Fruit fly (Drosophila melanogaster) whole organism, embryonic: Measurements from ENCODE around the gene CG8958.

Experiments
- Atf3 ChIP-seq: fragments of 200-800 bp; sonication (Bioruptor generic); optimal IDR thresholded peaks from 3 replicates; lab custom pipeline; 2016; ENCODE audit warnings: missing biosample characterization, missing genetic modification characterization
- Atf6 ChIP-seq: fragments of 200-800 bp; sonication (Bioruptor generic); IDR thresholded peaks from 2 replicates; pipeline ENCODE4 v1.3.6; 2022; ENCODE audit warnings: missing biosample characterization, missing genetic modification characterization
- CG10267 ChIP-seq: fragments of 200-800 bp; sonication (Bioruptor generic); optimal IDR thresholded peaks from 2 replicates; lab custom pipeline; 2018; ENCODE audit warnings: missing biosample characterization, mild to moderate bottlenecking, missing genetic modification characterization, moderate library complexity
- CG10462 ChIP-seq: fragments of 200-800 bp; sonication (Bioruptor generic); optimal IDR thresholded peaks from 2 replicates; lab custom pipeline; 2016; ENCODE audit warnings: missing biosample characterization, missing genetic modification characterization
- CG11504 ChIP-seq: fragments of 200-800 bp; sonication (Bioruptor generic); optimal IDR thresholded peaks from 3 replicates; lab custom pipeline; 2019; ENCODE audit warnings: missing biosample characterization, mild to moderate bottlenecking, missing genetic modification characterization, moderate library complexity
- CG14965 ChIP-seq: fragments of 200-800 bp; sonication (Bioruptor generic); optimal IDR thresholded peaks from 2 replicates; lab custom pipeline; 2016; ENCODE audit warnings: missing biosample characterization, missing genetic modification characterization, borderline replicate concordance
- CG15269 ChIP-seq: fragments of 200-800 bp; sonication (Bioruptor generic); optimal IDR thresholded peaks from 2 replicates; lab custom pipeline; 2018; ENCODE audit warnings: missing biosample characterization, mild to moderate bottlenecking, missing genetic modification characterization, moderate library complexity
- CG15601 ChIP-seq: fragments of 200-800 bp; sonication (Bioruptor generic); optimal IDR thresholded peaks from 3 replicates; lab custom pipeline; 2019; ENCODE audit warnings: missing biosample characterization, mild to moderate bottlenecking, missing genetic modification characterization, moderate library complexity
- CG1602 ChIP-seq: fragments of 200-800 bp; sonication (Bioruptor generic); optimal IDR thresholded peaks from 3 replicates; lab custom pipeline; 2016; ENCODE audit warnings: missing biosample characterization, missing genetic modification characterization
- CG16863 ChIP-seq: fragments of 200-800 bp; sonication (Bioruptor generic); optimal IDR thresholded peaks from 3 replicates; lab custom pipeline; 2016; ENCODE audit warnings: missing biosample characterization, missing genetic modification characterization
- CG18619 ChIP-seq: fragments of 200-800 bp; sonication (Bioruptor generic); optimal IDR thresholded peaks from 3 replicates; lab custom pipeline; 2017; ENCODE audit warnings: missing biosample characterization, mild to moderate bottlenecking, missing genetic modification characterization
- CG18764 ChIP-seq: fragments of 200-800 bp; sonication (Bioruptor generic); optimal IDR thresholded peaks from 3 replicates; lab custom pipeline; 2016; ENCODE audit warnings: missing biosample characterization, missing genetic modification characterization
- CG31224 ChIP-seq: fragments of 200-800 bp; sonication (Bioruptor generic); IDR thresholded peaks from 2 replicates; pipeline ENCODE4 v1.3.6; 2022; ENCODE audit warnings: missing biosample characterization, missing genetic modification characterization
- CG31441 ChIP-seq: fragments of 200-800 bp; sonication (Bioruptor generic); IDR thresholded peaks from 2 replicates; pipeline ENCODE4 v1.3.6; 2022; ENCODE audit warnings: missing biosample characterization, missing genetic modification characterization
- CG33213 ChIP-seq: fragments of 200-800 bp; sonication (Bioruptor generic); optimal IDR thresholded peaks from 3 replicates; lab custom pipeline; 2016; ENCODE audit warnings: missing biosample characterization, missing genetic modification characterization
- CG34422 ChIP-seq: fragments of 200-800 bp; sonication (Bioruptor generic); IDR thresholded peaks from 3 replicates; pipeline ENCODE4 v1.3.6; 2022; ENCODE audit warnings: missing biosample characterization, missing genetic modification characterization
- CG6689 ChIP-seq: fragments of 200-800 bp; sonication (Bioruptor generic); IDR thresholded peaks from 2 replicates; pipeline ENCODE4 v1.3.6; 2022; ENCODE audit warnings: missing biosample characterization, missing genetic modification characterization
- CG7372 ChIP-seq: fragments of 200-800 bp; sonication (Bioruptor generic); IDR thresholded peaks from 2 replicates; pipeline ENCODE4 v1.3.6; 2022; ENCODE audit warnings: missing biosample characterization, missing genetic modification characterization
- CG7839 ChIP-seq: fragments of 200-800 bp; sonication (Bioruptor generic); optimal IDR thresholded peaks from 3 replicates; lab custom pipeline; 2018; ENCODE audit warnings: missing biosample characterization, mild to moderate bottlenecking, missing genetic modification characterization, moderate library complexity
- CG8388 ChIP-seq: fragments of 200-800 bp; sonication (Bioruptor generic); optimal IDR thresholded peaks from 2 replicates; lab custom pipeline; 2019; ENCODE audit warnings: missing biosample characterization, mild to moderate bottlenecking, missing genetic modification characterization, moderate library complexity
- CkIIα-i1 ChIP-seq: fragments of 200-800 bp; sonication (Bioruptor generic); IDR thresholded peaks from 2 replicates; pipeline ENCODE4 v1.3.6; 2022; ENCODE audit warnings: missing biosample characterization, missing genetic modification characterization
- Dip3 ChIP-seq: fragments of 200-800 bp; sonication (Bioruptor generic); optimal IDR thresholded peaks from 3 replicates; lab custom pipeline; 2016; ENCODE audit warnings: missing biosample characterization, missing genetic modification characterization
- Dref ChIP-seq: fragments of 200-800 bp; sonication (Bioruptor generic); IDR thresholded peaks from 2 replicates; pipeline ENCODE4 v1.3.6; 2022; ENCODE audit warnings: missing biosample characterization, missing genetic modification characterization
- Gsc ChIP-seq: fragments of 200-800 bp; sonication (Bioruptor generic); IDR thresholded peaks from 2 replicates; pipeline ENCODE4 v1.3.6; 2022; ENCODE audit warnings: missing biosample characterization, missing genetic modification characterization
- Jarid2 ChIP-seq: fragments of 200-800 bp; sonication (Bioruptor generic); optimal IDR thresholded peaks from 3 replicates; lab custom pipeline; 2017; ENCODE audit warnings: mild to moderate bottlenecking, missing biosample characterization, missing genetic modification reagents, missing genetic modification characterization
- Poxn ChIP-seq: fragments of 200-800 bp; sonication (Bioruptor generic); IDR thresholded peaks from 2 replicates; pipeline ENCODE4 v1.3.6; 2022; ENCODE audit warnings: missing biosample characterization, missing genetic modification characterization
- Sin3A ChIP-seq: fragments of >200 bp; optimal IDR thresholded peaks from 2 replicates; lab custom pipeline; 2018
- Sry-δ ChIP-seq: fragments of 200-800 bp; sonication (Bioruptor generic); optimal IDR thresholded peaks from 2 replicates; lab custom pipeline; 2016; ENCODE audit warnings: missing biosample characterization, missing genetic modification characterization
- aop ChIP-seq: fragments of 200-800 bp; sonication (Bioruptor generic); IDR thresholded peaks from 2 replicates; pipeline ENCODE4 v1.3.6; 2022; ENCODE audit warnings: missing biosample characterization, missing genetic modification characterization
- ara ChIP-seq: fragments of 200-800 bp; sonication (Bioruptor generic); IDR thresholded peaks from 2 replicates; pipeline ENCODE4 v1.3.6; 2022; ENCODE audit warnings: missing biosample characterization, missing genetic modification characterization
- bigmax ChIP-seq: fragments of 200-800 bp; sonication (Bioruptor generic); optimal IDR thresholded peaks from 2 replicates; lab custom pipeline; 2018; ENCODE audit warnings: missing biosample characterization, mild to moderate bottlenecking, missing genetic modification characterization
- bowl ChIP-seq: fragments of 200-800 bp; sonication (Bioruptor generic); IDR thresholded peaks from 2 replicates; pipeline ENCODE4 v1.3.6; 2022; ENCODE audit warnings: missing biosample characterization, missing genetic modification characterization
- caup ChIP-seq: fragments of 200-800 bp; sonication (Bioruptor generic); optimal IDR thresholded peaks from 3 replicates; lab custom pipeline; 2017; ENCODE audit warnings: missing biosample characterization, mild to moderate bottlenecking, missing genetic modification characterization, moderate library complexity; ENCODE audit not compliant: severe bottlenecking
- danr ChIP-seq: fragments of 200-800 bp; sonication (Bioruptor generic); IDR thresholded peaks from 2 replicates; pipeline ENCODE4 v1.3.6; 2022; ENCODE audit warnings: missing biosample characterization, missing genetic modification characterization
- gce ChIP-seq: fragments of 200-800 bp; sonication (Bioruptor generic); IDR thresholded peaks from 3 replicates; pipeline ENCODE4 v1.3.6; 2022; ENCODE audit warnings: missing biosample characterization, missing genetic modification characterization
- jumu ChIP-seq: fragments of 200-800 bp; sonication (Bioruptor generic); optimal IDR thresholded peaks from 3 replicates; lab custom pipeline; 2016; ENCODE audit warnings: missing biosample characterization, missing genetic modification characterization
- lab ChIP-seq: fragments of 200-800 bp; sonication (Bioruptor generic); optimal IDR thresholded peaks from 3 replicates; lab custom pipeline; 2017; ENCODE audit warnings: missing biosample characterization, missing genetic modification characterization, mild to moderate bottlenecking, moderate library complexity, missing genetic modification reagents
- lilli ChIP-seq: fragments of 200-800 bp; sonication (Bioruptor generic); optimal IDR thresholded peaks from 3 replicates; lab custom pipeline; 2016; ENCODE audit warnings: missing biosample characterization, missing genetic modification characterization
- oc ChIP-seq: fragments of 200-800 bp; sonication (Bioruptor generic); optimal IDR thresholded peaks from 2 replicates; lab custom pipeline; 2018; ENCODE audit warnings: missing biosample characterization, mild to moderate bottlenecking, missing genetic modification characterization, moderate library complexity
- prd ChIP-seq, 3 experiments: fragments of >200 bp in 2 of 3; fragments of 200-800 bp in 1 of 3; sonication (Bioruptor generic) in 1 of 3; optimal IDR thresholded peaks in 2 of 3; IDR thresholded peaks in 1 of 3; 2 replicates in 2 of 3; 3 replicates in 1 of 3; pipeline versions ENCODE4 v1.3.6 to Lab custom; 2017 to 2022; ENCODE audit warnings: missing biosample characterization in 1 of 3, missing genetic modification characterization in 1 of 3
- psq ChIP-seq: fragments of 200-800 bp; sonication (Bioruptor generic); optimal IDR thresholded peaks from 2 replicates; lab custom pipeline; 2017; ENCODE audit warnings: missing biosample characterization, missing genetic modification characterization
- ranshi ChIP-seq: fragments of 200-800 bp; sonication (Bioruptor generic); IDR thresholded peaks from 2 replicates; pipeline ENCODE4 v1.3.6; 2022; ENCODE audit warnings: missing biosample characterization, missing genetic modification characterization
- rib ChIP-seq: fragments of 200-800 bp; sonication (Bioruptor generic); IDR thresholded peaks from 2 replicates; pipeline ENCODE4 v1.3.6; 2022; ENCODE audit warnings: missing biosample characterization, missing genetic modification characterization
- run ChIP-seq: fragments of 200-800 bp; sonication (Bioruptor generic); optimal IDR thresholded peaks from 3 replicates; lab custom pipeline; 2018; ENCODE audit warnings: missing biosample characterization, mild to moderate bottlenecking, missing genetic modification characterization
- schlank ChIP-seq: fragments of 200-800 bp; sonication (Bioruptor generic); optimal IDR thresholded peaks from 2 replicates; lab custom pipeline; 2018; ENCODE audit warnings: missing biosample characterization, mild to moderate bottlenecking, missing genetic modification characterization
- tin ChIP-seq: fragments of 200-800 bp; sonication (Bioruptor generic); optimal IDR thresholded peaks from 3 replicates; lab custom pipeline; 2016; ENCODE audit warnings: missing biosample characterization, missing genetic modification characterization
- trem ChIP-seq: fragments of 200-800 bp; optimal IDR thresholded peaks from 3 replicates; lab custom pipeline; 2019; ENCODE audit warnings: missing biosample characterization, mild to moderate bottlenecking, missing genetic modification characterization, moderate library complexity
- unc-4 ChIP-seq: fragments of 200-800 bp; sonication (Bioruptor generic); IDR thresholded peaks from 2 replicates; pipeline ENCODE4 v1.3.6; 2022; ENCODE audit warnings: missing biosample characterization, missing genetic modification characterization; ENCODE audit not compliant: partially characterized antibody
- unpg ChIP-seq: fragments of 200-800 bp; sonication (Bioruptor generic); optimal IDR thresholded peaks from 3 replicates; lab custom pipeline; 2018; ENCODE audit warnings: missing biosample characterization, mild to moderate bottlenecking, missing genetic modification characterization, moderate library complexity
- vnd ChIP-seq: fragments of 200-800 bp; sonication (Bioruptor generic); IDR thresholded peaks from 3 replicates; pipeline ENCODE4 v1.3.6; 2022; ENCODE audit warnings: missing biosample characterization, missing genetic modification characterization; ENCODE audit not compliant: partially characterized antibody

Gene CG8958

DNA sequence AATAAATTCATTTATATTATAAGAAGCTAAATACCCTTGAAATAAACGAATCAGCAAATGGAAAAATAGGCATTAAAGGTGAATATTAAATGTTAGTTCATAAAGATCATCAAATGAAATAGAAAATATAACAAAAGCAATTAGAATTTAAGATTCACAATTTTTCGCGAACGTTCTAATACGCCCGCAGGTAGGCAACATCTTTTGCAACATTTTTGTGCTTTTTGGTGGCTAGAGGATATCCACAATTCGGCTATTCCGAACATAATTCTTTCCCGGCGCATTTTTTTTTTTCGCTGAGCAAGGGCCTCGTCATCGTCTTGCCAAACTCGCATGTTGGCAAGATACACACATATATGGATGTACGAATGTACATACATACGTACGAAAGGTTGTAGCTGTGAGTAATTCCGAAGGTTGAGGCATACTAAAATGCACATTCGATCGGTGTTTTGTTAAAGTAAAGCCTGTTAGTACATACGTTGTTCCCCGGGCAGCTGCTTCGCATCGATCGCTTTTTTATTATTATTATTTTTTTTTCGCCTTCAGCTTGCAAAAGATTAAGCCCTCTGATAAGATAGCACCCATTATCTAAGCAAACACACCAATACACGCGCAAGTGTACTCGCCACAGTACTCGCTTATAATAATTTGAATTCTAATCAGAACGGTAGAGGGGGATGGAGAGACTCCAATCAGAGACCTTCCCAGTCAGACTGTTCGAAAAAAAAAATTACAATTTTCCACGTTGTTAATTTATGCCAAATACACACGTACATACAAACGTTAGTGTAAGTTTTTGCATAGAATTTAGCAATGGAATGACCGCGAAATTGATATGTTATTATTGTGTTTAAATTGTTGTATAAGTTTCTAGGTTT lies 19.5 kb downstream of the CG8958 start (continued):
- TF ChIP-seq gce (GFP tag; lab: Robert Waterston, UW) (no peak), jumu (GFP tag; lab: Kevin White, UChicago) (no peak), lilli (GFP tag; lab: Kevin White, UChicago) (peak; percentile 56), prd (optimal IDR thresholded peaks at IDR 0.05; lab: Kevin White, UChicago) (no peak), prd (GFP tag; IDR thresholded peaks at IDR 0.05; lab: Robert Waterston, UW) (no peak), tin (no peak), unpg (GFP tag; lab: Kevin White, UChicago) (peak; percentile 16), unc-4 (no peak), CG31224 (GFP tag; lab: Robert Waterston, UW) (no peak), CG31441 (GFP tag; lab: Robert Waterston, UW) (no peak), CG6689 (GFP tag; lab: Robert Waterston, UW) (no peak), CG1602 (GFP tag; lab: Kevin White, UChicago) (no peak), Dref (GFP tag; lab: Robert Waterston, UW) (no peak), bowl (no peak), Poxn (GFP tag; lab: Robert Waterston, UW) (no peak), Gsc (GFP tag; lab: Robert Waterston, UW) (no peak), Atf3 (GFP tag; lab: Kevin White, UChicago) (no peak), CG8388 (GFP tag; lab: Kevin White, UChicago) (no peak), CG10267 (no peak), aop (no peak), vnd (no peak), ara (no peak), CG18764 (GFP tag; lab: Kevin White, UChicago) (no peak), oc (tag; lab: Kevin White, UChicago) (no peak), psq (GFP tag; lab: Kevin White, UChicago) (no peak), Sin3A (lab: Kevin White, UChicago) (no peak), CkIIα-i1 (GFP tag; lab: Robert Waterston, UW) (no peak), CG18619 (peak; percentile 11), run (tag; lab: Kevin White, UChicago) (no peak), CG15601 (no peak), CG15269 (tag; lab: Kevin White, UChicago) (peak; percentile 36), rib (GFP tag; lab: Robert Waterston, UW) (no peak), CG14965 (GFP tag; lab: Kevin White, UChicago) (no peak), CG7372 (no peak), bigmax (GFP tag; lab: Kevin White, UChicago) (no peak), caup (GFP tag; lab: Kevin White, UChicago) (peak; percentile 2), CG7839 (tag; lab: Kevin White, UChicago) (peak; percentile 56), lab (GFP tag; lab: Kevin White, UChicago) (peak; percentile 45), CG16863 (GFP tag; lab: Kevin White, UChicago) (no peak), trem (tag; lab: Kevin White, UChicago) (no peak), Sry-δ (GFP tag; lab: Kevin White, UChicago) (no peak), Atf6 (GFP tag; lab: Robert Waterston, UW) (0 out of 2 replicates have a peak, but pooled peaks have one; percentile 25), CG33213 (GFP tag; lab: Kevin White, UChicago) (no peak), danr (GFP tag; lab: Robert Waterston, UW) (no peak), Jarid2 (GFP tag; lab: Kevin White, UChicago) (no peak), schlank (tag; lab: Kevin White, UChicago) (peak; percentile 14), ranshi (no peak), CG11504 (tag; lab: Kevin White, UChicago) (peak; percentile 52), CG10462 (no peak), Dip3 (GFP tag; lab: Kevin White, UChicago) (peak; percentile 51), CG34422 (no peak)
